Fruit fly (Drosophila melanogaster) whole organism, wandering third instar larva: ENCODE data around the gene Usp5.

Experiments
- Abd-B ChIP-seq: fragments of >200 bp; optimal IDR thresholded peaks from 2 replicates; lab custom pipeline; 2017; ENCODE audit warnings: missing biosample characterization, missing genetic modification characterization
- CrebA ChIP-seq: fragments of 200-800 bp; sonication (Bioruptor generic); optimal IDR thresholded peaks from 2 replicates; lab custom pipeline; 2016; ENCODE audit warnings: missing biosample characterization, mild to moderate bottlenecking, missing genetic modification characterization, borderline replicate concordance
- Dfd ChIP-seq: fragments of >200 bp; optimal IDR thresholded peaks from 2 replicates; lab custom pipeline; 2017; ENCODE audit warnings: missing biosample characterization, missing genetic modification characterization
- Dif ChIP-seq: fragments of 200-275, 200-300 bp; sonication (Bioruptor generic); optimal IDR thresholded peaks from 2 replicates; lab custom pipeline; 2018; ENCODE audit warnings: missing biosample characterization, missing genetic modification characterization; ENCODE audit not compliant: partially characterized antibody
- GATAd ChIP-seq: sonication (Bioruptor generic); optimal IDR thresholded peaks from 2 replicates; lab custom pipeline; 2016; ENCODE audit warnings: missing biosample characterization, missing genetic modification characterization
- Hr78 ChIP-seq: fragments of >200 bp; optimal IDR thresholded peaks from 2 replicates; lab custom pipeline; 2017; ENCODE audit warnings: missing biosample characterization, missing genetic modification characterization
- Hr83 ChIP-seq: fragments of 200-300 bp; sonication (Bioruptor generic); optimal IDR thresholded peaks from 2 replicates; lab custom pipeline; 2016; ENCODE audit warnings: missing biosample characterization, mild to moderate bottlenecking, missing genetic modification characterization, moderate library complexity; ENCODE audit not compliant: poor library complexity, severe bottlenecking
- Jra ChIP-seq: sonication (Bioruptor generic); optimal IDR thresholded peaks from 2 replicates; lab custom pipeline; 2016; ENCODE audit warnings: missing biosample characterization, missing genetic modification characterization
- Mio ChIP-seq: sonication (Bioruptor generic); optimal IDR thresholded peaks from 2 replicates; lab custom pipeline; 2016; ENCODE audit warnings: missing biosample characterization, missing genetic modification characterization
- N ChIP-seq: fragments of >200 bp; optimal IDR thresholded peaks from 2 replicates; lab custom pipeline; 2018; ENCODE audit warnings: missing biosample characterization, missing external identifiers, missing genetic modification characterization
- OdsH ChIP-seq: fragments of 200-800 bp; sonication (Bioruptor generic); optimal IDR thresholded peaks from 2 replicates; lab custom pipeline; 2016; ENCODE audit warnings: missing biosample characterization, mild to moderate bottlenecking, missing genetic modification characterization
- Rel ChIP-seq, 2 experiments: fragments of 200-800 bp; sonication (Bioruptor generic) in 1 of 2; optimal IDR thresholded peaks; 2 replicates in 1 of 2; 3 replicates in 1 of 2; lab custom pipeline; 2016 to 2019; ENCODE audit warnings: mild to moderate bottlenecking in 2 of 2, missing biosample characterization in 2 of 2, missing genetic modification characterization in 2 of 2, moderate library complexity in 1 of 2
- Vsx2 ChIP-seq: fragments of 200-300, 225-300 bp; sonication (Bioruptor generic); optimal IDR thresholded peaks from 2 replicates; lab custom pipeline; 2018; ENCODE audit warnings: missing biosample characterization, missing genetic modification characterization; ENCODE audit not compliant: partially characterized antibody
- br ChIP-seq: fragments of 200-800 bp; sonication (Bioruptor generic); optimal IDR thresholded peaks from 2 replicates; lab custom pipeline; 2016; ENCODE audit warnings: missing biosample characterization, missing genetic modification characterization
- brk ChIP-seq: fragments of 200-800 bp; sonication (Bioruptor generic); optimal IDR thresholded peaks from 2 replicates; lab custom pipeline; 2016; ENCODE audit warnings: missing biosample characterization, mild to moderate bottlenecking, missing genetic modification characterization
- dl ChIP-seq, 2 experiments: fragments of 175-275, 200-275 bp in 1 of 2; fragments of 200-275 bp in 1 of 2; sonication (Bioruptor generic); optimal IDR thresholded peaks; lab custom pipeline; 2018; ENCODE audit warnings: mild to moderate bottlenecking in 2 of 2, missing biosample characterization in 2 of 2, missing genetic modification characterization in 2 of 2, moderate library complexity in 2 of 2; ENCODE audit not compliant: partially characterized antibody in 2 of 2, insufficient read depth in 1 of 2
- dmrt93B ChIP-seq: fragments of 200-800 bp; sonication (Bioruptor generic); optimal IDR thresholded peaks from 2 replicates; lab custom pipeline; 2018; ENCODE audit warnings: missing biosample characterization, mild to moderate bottlenecking, missing genetic modification characterization
- dsf ChIP-seq: sonication (Bioruptor generic); optimal IDR thresholded peaks from 2 replicates; lab custom pipeline; 2016; ENCODE audit warnings: missing biosample characterization, missing genetic modification characterization, borderline replicate concordance
- ey ChIP-seq: fragments of 200-800 bp; sonication (Bioruptor generic); optimal IDR thresholded peaks from 2 replicates; lab custom pipeline; 2016; ENCODE audit warnings: missing biosample characterization, missing genetic modification characterization
- foxo ChIP-seq, 2 experiments: fragments of 200-800 bp; sonication (Bioruptor generic); optimal IDR thresholded peaks; 2 replicates in 1 of 2; 3 replicates in 1 of 2; lab custom pipeline; 2016 to 2017; ENCODE audit warnings: missing biosample characterization in 2 of 2, missing genetic modification characterization in 2 of 2
- h ChIP-seq: fragments of 200-800 bp; sonication (Bioruptor generic); optimal IDR thresholded peaks from 3 replicates; lab custom pipeline; 2016; ENCODE audit warnings: missing biosample characterization, mild to moderate bottlenecking, missing genetic modification characterization
- jim ChIP-seq: fragments of 175-275, 200-325 bp; sonication (Bioruptor generic); optimal IDR thresholded peaks from 2 replicates; lab custom pipeline; 2016; ENCODE audit warnings: missing biosample characterization, mild to moderate bottlenecking, missing genetic modification characterization
- lola ChIP-seq: fragments of >200 bp; optimal IDR thresholded peaks from 2 replicates; lab custom pipeline; 2017; ENCODE audit warnings: missing biosample characterization, missing genetic modification characterization
- pan ChIP-seq: fragments of >200 bp; optimal IDR thresholded peaks from 2 replicates; lab custom pipeline; 2017
- psq ChIP-seq: fragments of 200-800 bp; sonication (Bioruptor generic); optimal IDR thresholded peaks from 3 replicates; lab custom pipeline; 2017; ENCODE audit warnings: missing biosample characterization, mild to moderate bottlenecking, missing genetic modification characterization, moderate library complexity
- sage ChIP-seq: fragments of 200-800 bp; sonication (Bioruptor generic); optimal IDR thresholded peaks from 2 replicates; lab custom pipeline; 2016; ENCODE audit warnings: missing biosample characterization, mild to moderate bottlenecking, missing genetic modification characterization
- usp ChIP-seq: fragments of >200 bp; optimal IDR thresholded peaks from 2 replicates; lab custom pipeline; 2017; ENCODE audit warnings: missing biosample characterization, missing genetic modification characterization

Gene Usp5

DNA sequence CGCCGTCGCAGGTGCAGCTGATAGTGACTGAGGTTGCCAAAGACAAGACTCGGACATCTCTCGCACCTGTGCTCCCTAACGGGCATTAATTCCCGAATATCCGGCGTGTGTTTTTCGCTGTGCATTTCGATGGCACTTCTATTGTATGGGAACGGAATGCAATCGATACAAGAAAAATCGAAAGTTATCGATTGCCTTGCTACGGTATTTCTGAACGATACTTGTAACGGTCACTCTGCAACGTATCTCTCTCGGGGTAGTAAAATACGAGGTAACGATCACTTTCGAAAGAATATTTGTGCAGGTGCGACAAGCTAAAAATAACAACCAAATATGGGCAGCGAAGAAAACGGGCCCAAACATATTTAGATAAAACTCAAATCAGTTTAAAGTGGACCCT, 16.8 kb upstream of the Usp5 start, which contains the start of gene CG32280 (continued):
- TF ChIP-seq jim (no peak), Mio (GFP tag; lab: Kevin White, UChicago) (no peak), N (GFP tag; lab: Kevin White, UChicago) (no peak), Dif (GFP tag; lab: Kevin White, UChicago) (no peak), Rel (GFP tag; optimal IDR thresholded peaks at IDR 0.05; lab: Kevin White, UChicago) (no peak), Rel (tag; optimal IDR thresholded peaks at IDR 0.05; lab: Kevin White, UChicago) (peak; percentile 53), h (GFP tag; lab: Kevin White, UChicago) (peak; percentile 66), dmrt93B (GFP tag; lab: Kevin White, UChicago) (no peak), psq (GFP tag; lab: Kevin White, UChicago) (no peak), pan (lab: Kevin White, UChicago) (no peak), foxo (GFP tag; optimal IDR thresholded peaks at IDR 0.05; lab: Kevin White, UChicago) (peak in 1 of 2 experiments; percentile 41)

DNA sequence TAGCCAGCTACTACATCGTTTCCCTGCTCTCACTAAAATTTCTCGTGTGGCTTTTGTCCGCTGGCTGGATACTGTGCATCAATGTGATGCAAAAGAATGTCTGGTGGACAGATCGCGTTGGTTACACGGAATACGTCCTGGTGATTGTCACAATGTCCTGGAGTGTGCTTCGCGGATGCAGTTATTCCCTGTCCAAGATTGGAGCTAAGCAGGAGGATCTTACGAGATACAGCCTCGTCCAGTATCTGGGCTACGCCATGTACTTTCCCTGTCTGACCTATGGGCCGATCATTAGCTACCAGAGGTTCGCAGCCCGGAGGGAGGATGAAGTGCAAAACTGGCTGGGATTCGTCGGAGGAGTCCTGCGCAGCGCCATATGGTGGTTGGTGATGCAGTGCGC, 14.4 kb upstream of the Usp5 start:
- no peak for TF ChIP-seq Abd-B (GFP tag; lab: Kevin White, UChicago)
- TF ChIP-seq pan (lab: Kevin White, UChicago) = no peak
- no peak for TF ChIP-seq dl (GFP tag; optimal IDR thresholded peaks at IDR 0.05; lab: Kevin White, UChicago; ENCODE audit: insufficient read depth in 1 of 2, partially characterized antibody in 2 of 2)
- no peak for TF ChIP-seq Jra (GFP tag; lab: Kevin White, UChicago)
- TF ChIP-seq h (GFP tag; lab: Kevin White, UChicago) = no peak
- no peak for TF ChIP-seq usp (GFP tag; lab: Kevin White, UChicago)
- no peak for TF ChIP-seq CrebA (GFP tag; lab: Kevin White, UChicago)
- TF ChIP-seq br (GFP tag; lab: Kevin White, UChicago) = no peak
- TF ChIP-seq Mio (GFP tag; lab: Kevin White, UChicago) = no peak
- no peak for TF ChIP-seq dmrt93B (GFP tag; lab: Kevin White, UChicago)

DNA sequence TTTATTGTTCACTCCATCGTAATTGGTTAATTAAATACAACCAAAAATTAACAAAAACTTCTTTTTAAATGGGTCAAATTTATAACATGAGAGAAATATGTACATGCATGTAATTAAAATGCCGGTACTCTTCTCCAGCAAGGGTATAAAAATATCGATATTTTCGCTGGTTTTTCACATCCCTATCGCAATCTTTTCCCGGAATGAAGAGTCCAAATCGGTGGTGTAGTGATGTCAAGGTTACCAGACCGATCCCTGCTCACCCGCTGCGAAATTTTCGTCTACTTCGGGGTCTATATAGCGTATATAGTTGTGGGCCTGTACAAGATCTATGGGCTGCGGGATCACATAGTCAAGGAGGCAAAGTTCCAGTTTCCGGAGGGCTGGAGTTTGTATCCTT, 13.8 kb upstream of the Usp5 start, which contains the start of gene rasp:
TSS of gene rasp (plus strand) at position 213 of the 400 bp plus-strand sequence.
- no peak for TF ChIP-seq sage
- no peak for TF ChIP-seq Rel (GFP tag; optimal IDR thresholded peaks at IDR 0.05; lab: Kevin White, UChicago)
- peak; percentile 59 for TF ChIP-seq Rel (tag; optimal IDR thresholded peaks at IDR 0.05; lab: Kevin White, UChicago)
- TF ChIP-seq, all 38 proteins: peak for 1

DNA sequence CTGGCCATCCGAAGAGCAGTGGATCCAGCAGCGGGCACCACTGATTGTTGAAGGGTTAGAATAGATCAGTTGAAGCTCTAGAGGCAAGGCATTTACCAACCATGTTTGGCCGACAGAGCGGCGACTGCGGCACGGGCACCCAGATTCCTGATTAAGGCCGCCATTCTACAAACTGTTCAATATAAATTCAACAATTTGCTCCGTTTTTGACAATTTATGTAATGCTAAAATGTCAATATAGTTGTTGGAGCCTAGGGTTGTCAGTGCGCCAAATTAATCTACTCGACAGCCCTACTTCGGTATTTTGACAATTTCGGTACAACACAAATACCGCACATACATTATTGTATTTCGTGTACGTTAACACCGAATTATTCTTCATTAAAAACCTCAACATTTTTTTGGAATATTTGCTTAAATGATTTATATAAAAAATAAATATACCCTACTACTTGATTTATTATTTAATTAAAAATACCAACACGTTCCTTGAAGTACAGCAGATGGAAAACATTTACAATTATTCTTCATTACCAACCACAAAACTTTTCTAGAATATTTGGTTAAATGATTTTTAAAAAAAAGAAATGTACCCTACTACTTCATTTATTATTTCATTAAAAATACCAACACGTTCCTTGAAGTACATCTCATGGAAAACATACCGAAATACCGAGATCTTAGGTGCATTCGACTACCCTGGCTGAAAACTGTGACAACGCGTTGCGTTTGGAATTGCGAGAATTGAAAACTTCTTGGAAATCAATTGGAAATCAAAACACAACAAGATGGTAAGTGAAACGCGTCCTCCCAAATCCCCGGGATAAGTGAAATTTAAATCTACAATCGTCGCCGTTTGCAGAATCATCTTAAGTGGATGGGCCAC, 11.4 kb upstream of the Usp5 start, which contains the start of the genes ND-30 and CG15812:
TSS of gene ND-30 (minus strand) at position 270 of the 886 bp plus-strand sequence.
TSS of gene CG15812 (plus strand) at position 683 of the 886 bp plus-strand sequence.
- TF ChIP-seq Hr83 (GFP tag; lab: Kevin White, UChicago) (peak; percentile 5), Hr78 (no peak), psq (GFP tag; lab: Kevin White, UChicago) (peak; percentile 22), foxo (GFP tag; optimal IDR thresholded peaks at IDR 0.05; lab: Kevin White, UChicago) (peak in 1 of 2 experiments; percentile 21), Dif (GFP tag; lab: Kevin White, UChicago) (no peak), lola (GFP tag; lab: Kevin White, UChicago) (no peak)

DNA sequence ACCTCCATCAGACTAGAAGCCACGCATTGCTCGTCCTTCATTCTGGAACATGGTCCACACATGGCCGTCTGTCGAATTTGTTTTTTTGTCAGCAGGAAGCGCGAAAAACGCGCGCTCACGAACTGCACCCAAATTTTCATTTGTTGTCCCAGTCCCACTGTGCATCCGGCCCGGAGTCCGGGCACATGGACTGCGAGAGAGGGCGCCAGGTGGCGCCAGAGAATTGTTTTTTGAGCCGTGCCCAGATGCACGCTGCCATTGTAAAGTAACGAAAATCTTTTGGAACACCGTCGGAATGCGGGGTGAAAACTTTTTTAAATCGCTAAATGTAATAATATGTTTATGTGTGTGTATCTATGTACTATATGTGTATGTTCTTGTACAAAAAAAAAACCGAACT, 9.5 kb upstream of the Usp5 start:
- TF ChIP-seq psq (GFP tag; lab: Kevin White, UChicago) (no peak), brk (no peak), pan (lab: Kevin White, UChicago) (no peak), ey (GFP tag; lab: Kevin White, UChicago) (no peak), GATAd (GFP tag; lab: Kevin White, UChicago) (no peak), dsf (GFP tag; lab: Kevin White, UChicago) (no peak), CrebA (GFP tag; lab: Kevin White, UChicago) (no peak), foxo (GFP tag; optimal IDR thresholded peaks at IDR 0.05; lab: Kevin White, UChicago) (no peak)

DNA sequence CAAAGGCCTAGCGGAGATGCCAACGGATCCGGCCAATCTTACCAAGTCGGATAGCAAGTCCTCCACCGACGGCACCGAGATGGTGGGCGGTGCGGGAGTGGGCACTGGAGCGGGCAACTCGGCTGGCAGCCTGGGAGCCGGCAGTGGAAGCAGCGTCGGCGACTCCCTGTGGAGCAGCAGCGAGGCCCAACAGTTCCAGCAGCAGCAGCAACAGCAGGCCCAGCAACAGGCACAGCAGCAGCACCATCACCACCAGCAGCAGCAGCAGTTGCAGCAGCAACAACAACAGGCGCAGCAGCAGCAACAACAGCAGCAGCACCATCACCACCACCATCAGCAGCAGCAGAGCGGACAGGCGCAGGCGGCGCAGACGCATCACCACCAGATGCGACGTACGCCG, 2.2 kb upstream of the Usp5 start:
- TF ChIP-seq OdsH (no peak), Vsx2 (GFP tag; lab: Kevin White, UChicago) (no peak), Dfd (GFP tag; lab: Kevin White, UChicago) (peak; percentile 92)
- TF ChIP-seq, all 38 proteins: peak for 1
